Fruit fly (Drosophila melanogaster): ENCODE data around the gene Srp14.

Gene Srp14

dm6 chr3R:20573326-20573725 lies 6.6 kb upstream of the Srp14 start:
- TF ChIP-seq noc (tag; optimal IDR thresholded peaks at IDR 0.05) = no peak

dm6 chr3R:20574535-20574980 lies 5.4 kb upstream of the Srp14 start:
- peak; percentile 72 for TF ChIP-seq noc (tag; optimal IDR thresholded peaks at IDR 0.05)

dm6 chr3R:20576789-20577188 lies 3.1 kb upstream of the Srp14 start, which contains the start of the genes TFAM and CG5412:
Gene TFAM, minus strand, starts transcription at chr3R:20577010.
Gene CG5412, plus strand, starts transcription at chr3R:20577053.
- TF ChIP-seq noc (tag; optimal IDR thresholded peaks at IDR 0.05) = no peak

- TF ChIP-seq noc (tag; optimal IDR thresholded peaks at IDR 0.05) = no peak
These were observed 1.5 kb downstream of the Srp14 start, which contains the start of gene CG34008 for dm6 chr3R:20581376-20581775. Gene CG34008, minus strand, starts transcription at chr3R:20581522.

- TF ChIP-seq noc (tag; optimal IDR thresholded peaks at IDR 0.05) = no peak
These were observed 5.7 kb downstream of the Srp14 start, which contains the start of gene CG16953 for dm6 chr3R:20585566-20585965. Gene CG16953, minus strand, starts transcription at chr3R:20585833.

dm6 chr3R:20586409-20586808 lies 6.5 kb downstream of the Srp14 start:
- TF ChIP-seq noc (tag; optimal IDR thresholded peaks at IDR 0.05) = no peak

- TF ChIP-seq noc (tag; optimal IDR thresholded peaks at IDR 0.05) = peak; percentile 77
These were observed 7.9 kb downstream of the Srp14 start, which contains the start of gene Septin2 for dm6 chr3R:20587630-20588479. Gene Septin2, minus strand, starts transcription at chr3R:20588356.

- peak; percentile 36 for TF ChIP-seq noc (tag; optimal IDR thresholded peaks at IDR 0.05)
These were observed 8.5 kb downstream of the Srp14 start, which contains the start of gene Srp72 for dm6 chr3R:20588480-20588785. Gene Srp72, plus strand, starts transcription at chr3R:20588711.

- TF ChIP-seq noc (tag; optimal IDR thresholded peaks at IDR 0.05) = peak; percentile 1
These were observed 12.9 kb downstream of the Srp14 start, which contains the start of the genes Pus1 and bon for dm6 chr3R:20592517-20593462. Gene Pus1, minus strand, starts transcription at chr3R:20592671. Gene bon, plus strand, starts transcription at chr3R:20593139.

dm6 chr3R:20593463-20593838 lies 13.5 kb downstream of the Srp14 start:
- TF ChIP-seq noc (tag; optimal IDR thresholded peaks at IDR 0.05) = no peak

dm6 chr3R:20594194-20595144 lies 14.6 kb downstream of the Srp14 start:
- peak; percentile 91 for TF ChIP-seq noc (tag; optimal IDR thresholded peaks at IDR 0.05)

- no peak for TF ChIP-seq noc (tag; optimal IDR thresholded peaks at IDR 0.05)
These were observed 15.4 kb downstream of the Srp14 start for dm6 chr3R:20595145-20595812.

- no peak for TF ChIP-seq noc (tag; optimal IDR thresholded peaks at IDR 0.05)
These were observed 16.0 kb downstream of the Srp14 start for dm6 chr3R:20595901-20596300.

- no peak for TF ChIP-seq noc (tag; optimal IDR thresholded peaks at IDR 0.05)
These were observed 16.5 kb downstream of the Srp14 start for dm6 chr3R:20596337-20596962.
